Fruit fly (Drosophila melanogaster) whole organism, embryonic: Measurements from ENCODE around the gene CG42854.

Experiments used
- Aef1 ChIP-seq: fragments of 200-800 bp; sonication (Bioruptor generic); IDR thresholded peaks from 3 replicates; pipeline ENCODE4 v1.3.6; 2022; ENCODE audit warnings: missing biosample characterization, missing genetic modification characterization
- Atf6 ChIP-seq: fragments of 200-800 bp; sonication (Bioruptor generic); IDR thresholded peaks from 2 replicates; pipeline ENCODE4 v1.3.6; 2022; ENCODE audit warnings: missing biosample characterization, missing genetic modification characterization
- Awh ChIP-seq: fragments of 200-800 bp; sonication (Bioruptor generic); IDR thresholded peaks from 2 replicates; pipeline ENCODE4, ENCODE4 v1.3.6; 2022; ENCODE audit warnings: missing biosample characterization, missing genetic modification characterization
- CG11695 ChIP-seq: fragments of 200-800 bp; sonication (Bioruptor generic); IDR thresholded peaks from 3 replicates; pipeline ENCODE4 v1.3.6; 2022; ENCODE audit warnings: missing biosample characterization, missing genetic modification characterization
- CG11696 ChIP-seq: fragments of 200-800 bp; sonication (Bioruptor generic); IDR thresholded peaks from 2 replicates; pipeline ENCODE4 v1.3.6; 2022; ENCODE audit warnings: missing biosample characterization, missing genetic modification characterization
- CG13424 ChIP-seq: fragments of 200-800 bp; sonication (Bioruptor generic); optimal IDR thresholded peaks from 2 replicates; lab custom pipeline; 2019; ENCODE audit warnings: missing biosample characterization, mild to moderate bottlenecking, missing genetic modification characterization, moderate library complexity
- CG14050 ChIP-seq: fragments of 200-800 bp; sonication (Bioruptor generic); IDR thresholded peaks from 3 replicates; pipeline ENCODE4 v1.3.6; 2022; ENCODE audit warnings: missing biosample characterization, missing genetic modification characterization
- CG15269 ChIP-seq: fragments of 200-800 bp; sonication (Bioruptor generic); optimal IDR thresholded peaks from 2 replicates; lab custom pipeline; 2018; ENCODE audit warnings: missing biosample characterization, mild to moderate bottlenecking, missing genetic modification characterization, moderate library complexity
- CG16815 ChIP-seq: fragments of 200-800 bp; sonication (Bioruptor generic); optimal IDR thresholded peaks from 3 replicates; lab custom pipeline; 2017; ENCODE audit warnings: missing biosample characterization, mild to moderate bottlenecking, missing genetic modification characterization
- CG18262 ChIP-seq: fragments of 200-800 bp; optimal IDR thresholded peaks from 3 replicates; lab custom pipeline; 2019; ENCODE audit warnings: missing biosample characterization, mild to moderate bottlenecking, missing genetic modification characterization, moderate library complexity
- CG18476 ChIP-seq: fragments of 200-800 bp; sonication (Bioruptor generic); optimal IDR thresholded peaks from 2 replicates; lab custom pipeline; 2016; ENCODE audit warnings: missing biosample characterization, mild to moderate bottlenecking, missing genetic modification characterization
- CG2202 ChIP-seq: fragments of 200-800 bp; sonication (Bioruptor generic); optimal IDR thresholded peaks from 2 replicates; lab custom pipeline; 2018; ENCODE audit warnings: missing biosample characterization, mild to moderate bottlenecking, missing genetic modification characterization
- CG2712 ChIP-seq: fragments of 200-800 bp; optimal IDR thresholded peaks from 3 replicates; lab custom pipeline; 2019; ENCODE audit warnings: missing biosample characterization, mild to moderate bottlenecking, missing genetic modification characterization, moderate library complexity
- CG2889 ChIP-seq: fragments of 200-800 bp; sonication (Bioruptor generic); IDR thresholded peaks from 3 replicates; pipeline ENCODE4 v1.3.6; 2022; ENCODE audit warnings: missing biosample characterization, missing genetic modification characterization
- CG3995 ChIP-seq: fragments of 200-800 bp; sonication (Bioruptor generic); optimal IDR thresholded peaks from 3 replicates; lab custom pipeline; 2016; ENCODE audit warnings: missing biosample characterization, missing genetic modification characterization
- CG4730 ChIP-seq: fragments of 200-800 bp; sonication (Bioruptor generic); IDR thresholded peaks from 2 replicates; pipeline ENCODE4 v1.3.6; 2022; ENCODE audit warnings: missing biosample characterization, missing genetic modification characterization
- CG5180 ChIP-seq: fragments of 200-800 bp; sonication (Bioruptor generic); optimal IDR thresholded peaks from 3 replicates; lab custom pipeline; 2017; ENCODE audit warnings: missing biosample characterization, missing genetic modification characterization, mild to moderate bottlenecking, moderate library complexity, missing genetic modification reagents
- CG6689 ChIP-seq: fragments of 200-800 bp; sonication (Bioruptor generic); IDR thresholded peaks from 2 replicates; pipeline ENCODE4 v1.3.6; 2022; ENCODE audit warnings: missing biosample characterization, missing genetic modification characterization
- CG7928 ChIP-seq: fragments of 200-800 bp; sonication (Bioruptor generic); optimal IDR thresholded peaks from 2 replicates; lab custom pipeline; 2017; ENCODE audit warnings: missing biosample characterization, mild to moderate bottlenecking, missing genetic modification characterization
- CG9215 ChIP-seq: fragments of 200-800 bp; sonication (Bioruptor generic); IDR thresholded peaks from 2 replicates; pipeline ENCODE4 v1.3.6; 2022; ENCODE audit warnings: missing biosample characterization, missing genetic modification characterization
- CG9817 ChIP-seq: fragments of 200-800 bp; sonication (Bioruptor generic); optimal IDR thresholded peaks from 2 replicates; lab custom pipeline; 2018; ENCODE audit warnings: missing biosample characterization, mild to moderate bottlenecking, missing genetic modification characterization, moderate library complexity
- D19A ChIP-seq: fragments of 200-800 bp; optimal IDR thresholded peaks from 3 replicates; lab custom pipeline; 2019; ENCODE audit warnings: missing biosample characterization, mild to moderate bottlenecking, missing genetic modification characterization, moderate library complexity
- Dref ChIP-seq: fragments of 200-800 bp; sonication (Bioruptor generic); IDR thresholded peaks from 2 replicates; pipeline ENCODE4 v1.3.6; 2022; ENCODE audit warnings: missing biosample characterization, missing genetic modification characterization
- E2f2 ChIP-seq: fragments of 200-800 bp; sonication (Bioruptor generic); IDR thresholded peaks from 2 replicates; pipeline ENCODE4 v1.3.6; 2022; ENCODE audit warnings: missing biosample characterization, missing genetic modification characterization
- Fer1 ChIP-seq: fragments of 200-800 bp; sonication (Bioruptor generic); optimal IDR thresholded peaks from 2 replicates; lab custom pipeline; 2017; ENCODE audit warnings: missing biosample characterization, mild to moderate bottlenecking, missing genetic modification characterization
- Fer3 ChIP-seq: fragments of 200-800 bp; sonication (Bioruptor generic); optimal IDR thresholded peaks from 2 replicates; lab custom pipeline; 2018; ENCODE audit warnings: missing biosample characterization, mild to moderate bottlenecking, missing genetic modification characterization, moderate library complexity
- Hmx ChIP-seq: fragments of 200-800 bp; sonication (Bioruptor generic); optimal IDR thresholded peaks from 2 replicates; lab custom pipeline; 2016; ENCODE audit warnings: missing biosample characterization, missing genetic modification characterization
- Hsf ChIP-seq: fragments of 200-800 bp; sonication (Bioruptor generic); optimal IDR thresholded peaks from 3 replicates; lab custom pipeline; 2016; ENCODE audit warnings: missing biosample characterization, missing genetic modification characterization
- MESR4 ChIP-seq: fragments of 200-800 bp; sonication (Bioruptor generic); optimal IDR thresholded peaks from 2 replicates; lab custom pipeline; 2018; ENCODE audit warnings: missing biosample characterization, mild to moderate bottlenecking, missing genetic modification characterization, moderate library complexity
- Max ChIP-seq: fragments of 200-800 bp; sonication (Bioruptor generic); optimal IDR thresholded peaks from 2 replicates; lab custom pipeline; 2016; ENCODE audit warnings: missing biosample characterization, mild to moderate bottlenecking, missing genetic modification characterization
- Mes4 ChIP-seq: fragments of 200-800 bp; sonication (Bioruptor generic); optimal IDR thresholded peaks from 2 replicates; lab custom pipeline; 2016; ENCODE audit warnings: missing biosample characterization, missing genetic modification characterization
- Myb ChIP-seq: fragments of 200-800 bp; sonication (Bioruptor generic); optimal IDR thresholded peaks from 2 replicates; lab custom pipeline; 2016; ENCODE audit warnings: missing biosample characterization, missing genetic modification characterization
- Nf-YA ChIP-seq: fragments of 200-800 bp; sonication (Bioruptor generic); IDR thresholded peaks from 2 replicates; pipeline ENCODE4 v1.3.6; 2022; ENCODE audit warnings: missing biosample characterization, missing genetic modification characterization
- Nf-YB ChIP-seq: fragments of 200-800 bp; sonication (Bioruptor generic); optimal IDR thresholded peaks from 3 replicates; lab custom pipeline; 2019; ENCODE audit warnings: missing biosample characterization, mild to moderate bottlenecking, missing genetic modification characterization, moderate library complexity
- Opbp ChIP-seq: fragments of 200-800 bp; sonication (Bioruptor generic); IDR thresholded peaks from 3 replicates; pipeline ENCODE4 v1.3.6; 2022; ENCODE audit warnings: missing biosample characterization, missing genetic modification characterization; ENCODE audit not compliant: partially characterized antibody
- Ptx1 ChIP-seq: fragments of 200-800 bp; sonication (Bioruptor generic); IDR thresholded peaks from 2 replicates; pipeline ENCODE4 v1.3.6; 2022; ENCODE audit warnings: missing biosample characterization, missing genetic modification characterization
- ap ChIP-seq: fragments of 200-800 bp; sonication (Bioruptor generic); IDR thresholded peaks from 2 replicates; pipeline ENCODE4 v1.3.6; 2022; ENCODE audit warnings: missing biosample characterization, missing genetic modification characterization
- bbx ChIP-seq: fragments of 200-800 bp; sonication (Bioruptor generic); IDR thresholded peaks from 2 replicates; pipeline ENCODE4 v1.3.6; 2022; ENCODE audit warnings: missing biosample characterization, missing genetic modification characterization; ENCODE audit not compliant: partially characterized antibody
- bowl ChIP-seq: fragments of 200-800 bp; sonication (Bioruptor generic); IDR thresholded peaks from 2 replicates; pipeline ENCODE4 v1.3.6; 2022; ENCODE audit warnings: missing biosample characterization, missing genetic modification characterization
- corto ChIP-seq: fragments of 200-800 bp; sonication (Bioruptor generic); optimal IDR thresholded peaks from 2 replicates; lab custom pipeline; 2016; ENCODE audit warnings: missing biosample characterization, mild to moderate bottlenecking, missing genetic modification characterization, moderate library complexity
- dmrt99B ChIP-seq: fragments of 200-800 bp; sonication (Bioruptor generic); optimal IDR thresholded peaks from 2 replicates; lab custom pipeline; 2018; ENCODE audit warnings: missing biosample characterization, mild to moderate bottlenecking, missing genetic modification characterization, moderate library complexity
- insv ChIP-seq, 2 experiments: fragments of 200-800 bp; sonication (Bioruptor generic); optimal IDR thresholded peaks; 3 replicates each; lab custom pipeline; 2016 to 2018; ENCODE audit warnings: missing biosample characterization in 2 of 2, missing genetic modification characterization in 2 of 2
- lab ChIP-seq: fragments of 200-800 bp; sonication (Bioruptor generic); optimal IDR thresholded peaks from 3 replicates; lab custom pipeline; 2017; ENCODE audit warnings: missing biosample characterization, missing genetic modification characterization, mild to moderate bottlenecking, moderate library complexity, missing genetic modification reagents
- lilli ChIP-seq: fragments of 200-800 bp; sonication (Bioruptor generic); optimal IDR thresholded peaks from 3 replicates; lab custom pipeline; 2016; ENCODE audit warnings: missing biosample characterization, missing genetic modification characterization
- nmo ChIP-seq: fragments of 200-800 bp; sonication (Bioruptor generic); optimal IDR thresholded peaks from 2 replicates; lab custom pipeline; 2018; ENCODE audit warnings: missing biosample characterization, mild to moderate bottlenecking, missing genetic modification characterization, moderate library complexity
- otp ChIP-seq: fragments of 200-800 bp; sonication (Bioruptor generic); IDR thresholded peaks from 3 replicates; pipeline ENCODE4, ENCODE4 v1.3.6; 2022; ENCODE audit warnings: missing biosample characterization, missing genetic modification characterization
- sim ChIP-seq: fragments of 200-800 bp; sonication (Bioruptor generic); IDR thresholded peaks from 2 replicates; pipeline ENCODE4 v1.3.6; 2022; ENCODE audit warnings: missing biosample characterization, missing genetic modification characterization
- sug ChIP-seq: fragments of 200-800 bp; optimal IDR thresholded peaks from 2 replicates; lab custom pipeline; 2019; ENCODE audit warnings: missing biosample characterization, mild to moderate bottlenecking, missing genetic modification characterization, moderate library complexity
- ttk ChIP-seq: fragments of 200-800 bp; sonication (Bioruptor generic); IDR thresholded peaks from 2 replicates; pipeline ENCODE4 v2.1.2; 2022; ENCODE audit warnings: missing biosample characterization, missing genetic modification characterization
- unc-4 ChIP-seq: fragments of 200-800 bp; sonication (Bioruptor generic); IDR thresholded peaks from 2 replicates; pipeline ENCODE4 v1.3.6; 2022; ENCODE audit warnings: missing biosample characterization, missing genetic modification characterization; ENCODE audit not compliant: partially characterized antibody
- unpg ChIP-seq: fragments of 200-800 bp; sonication (Bioruptor generic); optimal IDR thresholded peaks from 3 replicates; lab custom pipeline; 2018; ENCODE audit warnings: missing biosample characterization, mild to moderate bottlenecking, missing genetic modification characterization, moderate library complexity

Gene CG42854

DNA sequence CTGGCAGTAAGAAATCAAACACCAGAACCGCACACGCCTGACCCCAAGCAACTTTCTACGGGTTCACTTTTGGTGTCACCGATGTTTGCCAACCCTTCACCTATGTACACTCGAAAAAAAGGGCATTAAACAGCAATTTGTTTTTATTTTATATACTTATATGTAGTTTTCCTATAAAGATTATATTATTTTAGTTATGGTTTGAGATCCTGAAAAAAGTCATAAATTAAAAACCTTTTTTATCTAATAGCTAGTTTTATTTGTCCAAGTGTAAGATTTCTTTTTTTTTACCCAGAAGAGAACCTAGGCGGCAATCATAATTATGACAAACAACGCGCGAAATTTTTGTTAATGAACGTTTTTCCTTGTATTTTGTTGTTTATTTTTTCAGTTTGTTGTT lies 46.6 kb upstream of the CG42854 start (continued):
- TF ChIP-seq CG11696 (0 out of 2 replicates have a peak, but pooled peaks have one; percentile 24), ttk (no peak), CG13424 (tag; lab: Kevin White, UChicago) (peak; percentile 62), nmo (GFP tag; lab: Kevin White, UChicago) (peak; percentile 55), Ptx1 (GFP tag; lab: Robert Waterston, UW) (peak; percentile 62; the same call in 1 of the 2 replicates), Mes4 (GFP tag; lab: Kevin White, UChicago) (no peak), dmrt99B (peak; percentile 64), sim (GFP tag; lab: Robert Waterston, UW) (no peak), CG15269 (tag; lab: Kevin White, UChicago) (peak; percentile 36), Nf-YB (no peak), corto (GFP tag; lab: Kevin White, UChicago) (no peak), CG3995 (no peak), insv (GFP tag; optimal IDR thresholded peaks at IDR 0.05; lab: Kevin White, UChicago) (no peak), CG18476 (GFP tag; lab: Kevin White, UChicago) (peak; percentile 11), CG16815 (GFP tag; lab: Kevin White, UChicago) (no peak), CG14050 (GFP tag; lab: Robert Waterston, UW) (peak; percentile 20; the same call in 1 of the 3 replicates), lab (GFP tag; lab: Kevin White, UChicago) (peak; percentile 65), CG6689 (peak; percentile 52; the same call in 1 of the 2 replicates), CG2712 (tag; lab: Kevin White, UChicago) (peak; percentile 72), CG18262 (tag; lab: Kevin White, UChicago) (peak; percentile 63), sug (tag; lab: Kevin White, UChicago) (no peak), Max (GFP tag; lab: Kevin White, UChicago) (peak; percentile 19), CG4730 (GFP tag; lab: Robert Waterston, UW) (peak; percentile 53), bbx (GFP tag; lab: Robert Waterston, UW) (no peak), Fer1 (GFP tag; lab: Kevin White, UChicago) (peak; percentile 34), D19A (tag; lab: Kevin White, UChicago) (peak; percentile 51), CG9817 (tag; lab: Kevin White, UChicago) (no peak), Nf-YA (GFP tag; lab: Robert Waterston, UW) (0 out of 2 replicates have a peak, but pooled peaks have one; percentile 28), MESR4 (GFP tag; lab: Kevin White, UChicago) (no peak), bowl (GFP tag; lab: Robert Waterston, UW) (no peak), CG5180 (GFP tag; lab: Kevin White, UChicago) (no peak), CG2202 (no peak), Opbp (no peak), Atf6 (GFP tag; lab: Robert Waterston, UW) (peak; percentile 44; the same call in 1 of the 2 replicates), CG9215 (GFP tag; lab: Robert Waterston, UW) (peak; percentile 48), unc-4 (GFP tag; lab: Robert Waterston, UW) (no peak), lilli (GFP tag; lab: Kevin White, UChicago) (peak; percentile 46), Hmx (GFP tag; lab: Kevin White, UChicago) (no peak), Dref (no peak), Hsf (GFP tag; lab: Kevin White, UChicago) (no peak), CG7928 (GFP tag; lab: Kevin White, UChicago) (peak; percentile 0), E2f2 (GFP tag; lab: Robert Waterston, UW) (no peak), Awh (GFP tag; lab: Robert Waterston, UW) (no peak; the same call in 1 of the 2 replicates), CG2889 (GFP tag; lab: Robert Waterston, UW) (no peak), ap (GFP tag; lab: Robert Waterston, UW) (peak; percentile 39; the same call in 1 of the 2 replicates), Fer3 (tag; lab: Kevin White, UChicago) (peak; percentile 60), unpg (GFP tag; lab: Kevin White, UChicago) (peak; percentile 48), Aef1 (GFP tag; lab: Robert Waterston, UW) (0 out of 3 replicates have a peak, but pooled peaks have one; percentile 25), otp (GFP tag; lab: Robert Waterston, UW) (0 out of 3 replicates have a peak, but pooled peaks have one; percentile 41), CG11695 (GFP tag; lab: Robert Waterston, UW) (peak; percentile 58; the same call in 2 of the 3 replicates), Myb (no peak)
